Worm (Caenorhabditis elegans) whole organism, young adult: ENCODE measurements around the gene par-1.

ENCODE experiments used
- F33H1.4 ChIP-seq: fragments of 200-800 bp; sonication (Bioruptor generic); IDR thresholded peaks from 2 replicates; pipeline ENCODE4 v1.3.6; 2022; ENCODE audit warnings: missing genetic modification reagents, missing genetic modification characterization, missing compliant biosample characterization
- F49E8.2 ChIP-seq: sonication (generic microtip); optimal IDR thresholded peaks from 3 replicates; lab custom pipeline; 2017; ENCODE audit warnings: missing genetic modification characterization, mild to moderate bottlenecking, missing compliant biosample characterization, antibody characterized with exemption, moderate library complexity; ENCODE audit not compliant: insufficient read depth
- F55B11.4 ChIP-seq: sonication (generic microtip); optimal IDR thresholded peaks from 2 replicates; lab custom pipeline; 2016; ENCODE audit warnings: missing compliant biosample characterization, missing genetic modification characterization, borderline replicate concordance; ENCODE audit not compliant: insufficient read depth
- K12H6.12 ChIP-seq: fragments of 200-800 bp; sonication (Bioruptor generic); optimal IDR thresholded peaks from 2 replicates; lab custom pipeline; 2018; ENCODE audit warnings: mild to moderate bottlenecking, missing genetic modification characterization, missing compliant biosample characterization
- ama-1 ChIP-seq, 3 experiments: fragments of 150-350 bp in 1 of 3; sonication (generic microtip) in 2 of 3; optimal IDR thresholded peaks; 2 replicates each; lab custom pipeline; 2014 to 2018; ENCODE audit warnings: missing biosample characterization in 2 of 3, missing genetic modification characterization in 2 of 3, missing genetic modification reagents in 2 of 3
- ceh-58 ChIP-seq: fragments of 200-800 bp; sonication (Bioruptor generic); IDR thresholded peaks from 2 replicates; pipeline ENCODE4 v1.3.6; 2022; ENCODE audit warnings: missing genetic modification characterization, missing compliant biosample characterization
- dpl-1 ChIP-seq: fragments of 150-350 bp; optimal IDR thresholded peaks from 2 replicates; lab custom pipeline; 2014; ENCODE audit warnings: missing biosample characterization, missing genetic modification reagents, missing genetic modification characterization
- lsy-27 ChIP-seq: sonication (generic microtip); optimal IDR thresholded peaks from 2 replicates; lab custom pipeline; 2017; ENCODE audit warnings: missing genetic modification characterization, mild to moderate bottlenecking, missing compliant biosample characterization, antibody characterized with exemption, missing genotype, borderline replicate concordance; ENCODE audit not compliant: insufficient read depth
- madf-6 ChIP-seq: fragments of 200-800 bp; sonication (Bioruptor generic); IDR thresholded peaks from 2 replicates; pipeline ENCODE4 v1.3.6; 2022; ENCODE audit warnings: missing genetic modification reagents, missing genetic modification characterization, missing compliant biosample characterization
- pbrm-1 ChIP-seq: fragments of 200-800 bp; sonication (Bioruptor generic); IDR thresholded peaks from 2 replicates; pipeline ENCODE4 v1.3.6; 2022; ENCODE audit warnings: missing genetic modification reagents, missing genetic modification characterization, missing compliant biosample characterization
- snpc-4 ChIP-seq, 5 experiments: fragments of 150-350 bp in 1 of 5; sonication (generic microtip) in 4 of 5; optimal IDR thresholded peaks; 2 replicates each; lab custom pipeline; 2014 to 2018; ENCODE audit warnings: missing genetic modification characterization in 5 of 5, missing biosample characterization in 3 of 5, antibody characterized with exemption in 2 of 5, mild to moderate bottlenecking in 2 of 5, missing compliant biosample characterization in 2 of 5, missing genotype in 2 of 5, moderate library complexity in 2 of 5, missing genetic modification reagents in 1 of 5
- tlf-1 ChIP-seq: fragments of 200-800 bp; sonication (Bioruptor generic); optimal IDR thresholded peaks from 2 replicates; lab custom pipeline; 2018; ENCODE audit warnings: mild to moderate bottlenecking, missing genetic modification characterization, missing compliant biosample characterization

- TF ChIP-seq ama-1 (optimal IDR thresholded peaks at IDR 0.05; lab: Kevin White, UChicago) (no peak), ama-1 (GFP tag; optimal IDR thresholded peaks at IDR 0.05; lab: Kevin White, UChicago) (no peak), K12H6.12 (no peak), dpl-1 (GFP tag; lab: Kevin White, UChicago) (no peak), madf-6 (GFP tag; lab: Robert Waterston, UW) (no peak), tlf-1 (GFP tag; lab: Kevin White, UChicago) (no peak), pbrm-1 (no peak), snpc-4 (GFP tag; optimal IDR thresholded peaks at IDR 0.05; lab: Kevin White, UChicago) (no peak), snpc-4 (tag; optimal IDR thresholded peaks at IDR 0.05; lab: Kevin White, UChicago) (no peak), F55B11.4 (tag; lab: Kevin White, UChicago) (no peak), F49E8.2 (tag; lab: Kevin White, UChicago) (no peak), ceh-58 (GFP tag; lab: Robert Waterston, UW) (no peak), lsy-27 (tag; lab: Kevin White, UChicago) (no peak), F33H1.4 (no peak)
These were observed 1.5 kb downstream of the par-1 start for ce11 chrV:14143634-14144033.
